Fruit fly (Drosophila melanogaster) whole organism, embryonic: Measurements from ENCODE around the gene cyr.
A peak's percentile ranks its signal among the peaks of the same experiment; 100 is the strongest.

Experiments
- Ada2b ChIP-seq: fragments of 200-800 bp; sonication (Bioruptor generic); IDR thresholded peaks from 2 replicates; pipeline ENCODE4 v1.3.6; 2022; ENCODE audit warnings: missing biosample characterization, missing genetic modification characterization
- CG10209 ChIP-seq: fragments of 200-800 bp; sonication (Bioruptor generic); optimal IDR thresholded peaks from 3 replicates; lab custom pipeline; 2017; ENCODE audit warnings: missing biosample characterization, mild to moderate bottlenecking, missing genetic modification characterization, missing genetic modification reagents
- CG1233 ChIP-seq: fragments of 200-800 bp; sonication (Bioruptor generic); optimal IDR thresholded peaks from 4 replicates; lab custom pipeline; 2018; ENCODE audit warnings: missing biosample characterization, mild to moderate bottlenecking, missing genetic modification characterization
- CG13287 ChIP-seq: fragments of 200-800 bp; sonication (Bioruptor generic); IDR thresholded peaks from 2 replicates; pipeline ENCODE4 v1.3.6; 2022; ENCODE audit warnings: missing biosample characterization, missing genetic modification characterization; ENCODE audit not compliant: partially characterized antibody
- CG13775 ChIP-seq: fragments of 200-800 bp; sonication (Bioruptor generic); optimal IDR thresholded peaks from 3 replicates; lab custom pipeline; 2017; ENCODE audit warnings: missing biosample characterization, mild to moderate bottlenecking, missing genetic modification characterization
- CG15011 ChIP-seq: fragments of 200-800 bp; sonication (Bioruptor generic); optimal IDR thresholded peaks from 3 replicates; lab custom pipeline; 2018; ENCODE audit warnings: missing biosample characterization, mild to moderate bottlenecking, missing genetic modification characterization
- CG18011 ChIP-seq: fragments of 200-800 bp; sonication (Bioruptor generic); optimal IDR thresholded peaks from 2 replicates; lab custom pipeline; 2017; ENCODE audit warnings: missing biosample characterization, missing genetic modification characterization, mild to moderate bottlenecking, moderate library complexity, missing genotype
- CG18599 ChIP-seq: fragments of 200-800 bp; sonication (Bioruptor generic); optimal IDR thresholded peaks from 3 replicates; lab custom pipeline; 2017; ENCODE audit warnings: missing biosample characterization, missing genetic modification characterization, mild to moderate bottlenecking, moderate library complexity, missing genetic modification reagents
- CG30403 ChIP-seq: fragments of 200-800 bp; sonication (Bioruptor generic); optimal IDR thresholded peaks from 3 replicates; lab custom pipeline; 2016; ENCODE audit warnings: missing biosample characterization, missing genetic modification characterization
- CG3281 ChIP-seq: fragments of 200-800 bp; sonication (Bioruptor generic); optimal IDR thresholded peaks from 3 replicates; lab custom pipeline; 2017; ENCODE audit warnings: missing biosample characterization, mild to moderate bottlenecking, missing genetic modification characterization
- CG33213 ChIP-seq: fragments of 200-800 bp; sonication (Bioruptor generic); optimal IDR thresholded peaks from 3 replicates; lab custom pipeline; 2016; ENCODE audit warnings: missing biosample characterization, missing genetic modification characterization
- CG34376 ChIP-seq: fragments of 200-800 bp; sonication (Bioruptor generic); optimal IDR thresholded peaks from 2 replicates; lab custom pipeline; 2018; ENCODE audit warnings: missing biosample characterization, mild to moderate bottlenecking, missing genetic modification characterization
- CG3847 ChIP-seq: fragments of 200-800 bp; sonication (Bioruptor generic); IDR thresholded peaks from 2 replicates; pipeline ENCODE4 v1.3.6; 2022; ENCODE audit warnings: missing biosample characterization, missing genetic modification characterization
- CG8290 ChIP-seq, 3 experiments: fragments of 200-800 bp; sonication (Bioruptor generic); optimal IDR thresholded peaks; 2 replicates each; lab custom pipeline; 2016 to 2019; ENCODE audit warnings: missing biosample characterization in 3 of 3, missing genetic modification characterization in 3 of 3, mild to moderate bottlenecking in 2 of 3, moderate library complexity in 1 of 3
- CG9215 ChIP-seq: fragments of 200-800 bp; sonication (Bioruptor generic); IDR thresholded peaks from 2 replicates; pipeline ENCODE4 v1.3.6; 2022; ENCODE audit warnings: missing biosample characterization, missing genetic modification characterization
- CoRest ChIP-seq: fragments of 200-800 bp; sonication (Bioruptor generic); optimal IDR thresholded peaks from 3 replicates; lab custom pipeline; 2018; ENCODE audit warnings: missing biosample characterization, mild to moderate bottlenecking, missing genetic modification characterization, moderate library complexity
- D19B ChIP-seq: fragments of 200-800 bp; sonication (Bioruptor generic); optimal IDR thresholded peaks from 2 replicates; lab custom pipeline; 2017; ENCODE audit warnings: missing biosample characterization, mild to moderate bottlenecking, missing genetic modification characterization
- E2f1 ChIP-seq: fragments of 200-800 bp; sonication (Bioruptor generic); IDR thresholded peaks from 2 replicates; pipeline ENCODE4 v1.3.6; 2022; ENCODE audit warnings: missing biosample characterization, missing genetic modification characterization
- Fer3 ChIP-seq: fragments of 200-800 bp; sonication (Bioruptor generic); optimal IDR thresholded peaks from 2 replicates; lab custom pipeline; 2018; ENCODE audit warnings: missing biosample characterization, mild to moderate bottlenecking, missing genetic modification characterization, moderate library complexity
- Hsf ChIP-seq: fragments of 200-800 bp; sonication (Bioruptor generic); optimal IDR thresholded peaks from 3 replicates; lab custom pipeline; 2016; ENCODE audit warnings: missing biosample characterization, missing genetic modification characterization
- Med ChIP-seq: fragments of 200-800 bp; sonication (Bioruptor generic); peaks from one replicate; lab custom pipeline; 2016; ENCODE audit warnings: missing biosample characterization, missing genetic modification characterization, mild to moderate bottlenecking, inconsistent platforms, moderate library complexity
- Mes4 ChIP-seq: fragments of 200-800 bp; sonication (Bioruptor generic); optimal IDR thresholded peaks from 2 replicates; lab custom pipeline; 2016; ENCODE audit warnings: missing biosample characterization, missing genetic modification characterization
- NfI ChIP-seq: fragments of 200-800 bp; sonication (Bioruptor generic); optimal IDR thresholded peaks from 3 replicates; lab custom pipeline; 2018; ENCODE audit warnings: missing biosample characterization, mild to moderate bottlenecking, missing genetic modification characterization, moderate library complexity
- Oli ChIP-seq: fragments of 200-800 bp; sonication (Bioruptor generic); optimal IDR thresholded peaks from 2 replicates; lab custom pipeline; 2018; ENCODE audit warnings: missing biosample characterization, mild to moderate bottlenecking, missing genetic modification characterization, moderate library complexity
- Optix ChIP-seq: fragments of 200-800 bp; sonication (Bioruptor generic); IDR thresholded peaks from 3 replicates; pipeline ENCODE4 v1.3.6; 2022; ENCODE audit warnings: missing biosample characterization, missing genetic modification characterization
- Poxn ChIP-seq: fragments of 200-800 bp; sonication (Bioruptor generic); IDR thresholded peaks from 2 replicates; pipeline ENCODE4 v1.3.6; 2022; ENCODE audit warnings: missing biosample characterization, missing genetic modification characterization
- Ptx1 ChIP-seq: fragments of 200-800 bp; sonication (Bioruptor generic); IDR thresholded peaks from 2 replicates; pipeline ENCODE4 v1.3.6; 2022; ENCODE audit warnings: missing biosample characterization, missing genetic modification characterization
- Side ChIP-seq: fragments of 200-800 bp; sonication (Bioruptor generic); optimal IDR thresholded peaks from 2 replicates; lab custom pipeline; 2016; ENCODE audit warnings: missing biosample characterization, missing genetic modification characterization
- Taf1 ChIP-seq: fragments of 200-800 bp; sonication (Bioruptor generic); IDR thresholded peaks from 2 replicates; pipeline ENCODE4 v1.3.6; 2022; ENCODE audit warnings: missing biosample characterization, missing genetic modification characterization
- Trl ChIP-seq, 3 experiments: fragments of >200 bp in 2 of 3; fragments of 200-800 bp in 1 of 3; sonication (Bioruptor generic) in 1 of 3; optimal IDR thresholded peaks; 2 replicates in 1 of 3; 3 replicates in 2 of 3; lab custom pipeline; 2016 to 2017; ENCODE audit warnings: missing biosample characterization in 1 of 3, missing genetic modification characterization in 1 of 3
- Xbp1 ChIP-seq: fragments of 200-800 bp; sonication (Bioruptor generic); optimal IDR thresholded peaks from 3 replicates; lab custom pipeline; 2016; ENCODE audit warnings: missing biosample characterization, mild to moderate bottlenecking, missing genetic modification characterization
- bab2 ChIP-seq: fragments of 200-800 bp; sonication (Bioruptor generic); optimal IDR thresholded peaks from 2 replicates; lab custom pipeline; 2016; ENCODE audit warnings: missing biosample characterization, missing genetic modification characterization
- cwo ChIP-seq: fragments of 200-800 bp; sonication (Bioruptor generic); optimal IDR thresholded peaks from 3 replicates; lab custom pipeline; 2017; ENCODE audit warnings: missing biosample characterization, missing genetic modification characterization, mild to moderate bottlenecking, moderate library complexity, missing genetic modification reagents
- dysf ChIP-seq: fragments of 200-800 bp; sonication (Bioruptor generic); IDR thresholded peaks from 3 replicates; pipeline ENCODE4 v1.3.6; 2022; ENCODE audit warnings: missing biosample characterization, missing genetic modification characterization
- esg ChIP-seq: fragments of 200-800 bp; sonication (Bioruptor generic); conservative IDR thresholded peaks from 2 replicates; pipeline ENCODE4 v1.3.6; 2022; ENCODE audit warnings: missing biosample characterization, missing genetic modification characterization
- gro ChIP-seq: fragments of 200-800 bp; sonication (Bioruptor generic); optimal IDR thresholded peaks from 2 replicates; lab custom pipeline; 2016; ENCODE audit warnings: missing biosample characterization, missing genetic modification characterization
- gsb ChIP-seq: fragments of 200-800 bp; sonication (Bioruptor generic); IDR thresholded peaks from 2 replicates; pipeline ENCODE4 v1.3.6; 2022; ENCODE audit warnings: missing biosample characterization, missing genetic modification characterization
- jigr1 ChIP-seq: fragments of 200-800 bp; sonication (Bioruptor generic); IDR thresholded peaks from 3 replicates; pipeline ENCODE4 v1.3.6; 2022; ENCODE audit warnings: missing biosample characterization, missing genetic modification characterization
- jing ChIP-seq: fragments of 200-800 bp; sonication (Bioruptor generic); optimal IDR thresholded peaks from 2 replicates; lab custom pipeline; 2018; ENCODE audit warnings: missing biosample characterization, mild to moderate bottlenecking, missing genetic modification characterization
- lilli ChIP-seq: fragments of 200-800 bp; sonication (Bioruptor generic); optimal IDR thresholded peaks from 3 replicates; lab custom pipeline; 2016; ENCODE audit warnings: missing biosample characterization, missing genetic modification characterization
- lmd ChIP-seq: fragments of 200-800 bp; sonication (Bioruptor generic); IDR thresholded peaks from 2 replicates; pipeline ENCODE4 v1.3.6; 2022; ENCODE audit warnings: missing biosample characterization, missing genetic modification characterization
- pan ChIP-seq, 4 experiments: fragments of >200 bp in 3 of 4; fragments of 200-800 bp in 1 of 4; sonication (Bioruptor generic) in 1 of 4; optimal IDR thresholded peaks in 3 of 4; IDR thresholded peaks in 1 of 4; 2 replicates each; pipeline versions ENCODE4 v1.3.6 to Lab custom; 2017 to 2022; ENCODE audit warnings: missing biosample characterization in 2 of 4, missing genetic modification characterization in 2 of 4, mixed read lengths in 1 of 4
- pb ChIP-seq: fragments of 200-800 bp; sonication (Bioruptor generic); optimal IDR thresholded peaks from 3 replicates; lab custom pipeline; 2016; ENCODE audit warnings: missing biosample characterization, missing genetic modification characterization
- rib ChIP-seq: fragments of 200-800 bp; sonication (Bioruptor generic); IDR thresholded peaks from 2 replicates; pipeline ENCODE4 v1.3.6; 2022; ENCODE audit warnings: missing biosample characterization, missing genetic modification characterization
- so ChIP-seq: fragments of 200-800 bp; sonication (Bioruptor generic); IDR thresholded peaks from 3 replicates; pipeline ENCODE4 v1.3.6; 2022; ENCODE audit warnings: missing biosample characterization, missing genetic modification characterization
- stc ChIP-seq: fragments of 200-800 bp; sonication (Bioruptor generic); IDR thresholded peaks from 2 replicates; pipeline ENCODE4 v1.3.6; 2022; ENCODE audit warnings: missing biosample characterization, missing genetic modification characterization
- sug ChIP-seq: fragments of 200-800 bp; optimal IDR thresholded peaks from 2 replicates; lab custom pipeline; 2019; ENCODE audit warnings: missing biosample characterization, mild to moderate bottlenecking, missing genetic modification characterization, moderate library complexity
- twi ChIP-seq: fragments of 200-800 bp; optimal IDR thresholded peaks from 2 replicates; lab custom pipeline; 2019; ENCODE audit warnings: missing biosample characterization, mild to moderate bottlenecking, missing genetic modification characterization, moderate library complexity
- wdn ChIP-seq: fragments of 200-800 bp; sonication (Bioruptor generic); IDR thresholded peaks from 2 replicates; pipeline ENCODE4 v1.3.6; 2022; ENCODE audit warnings: missing biosample characterization, missing genetic modification characterization

Gene cyr

dm6 chrX:8112715-8113114 is 22.8 kb downstream of the cyr start (continued):
- TF ChIP-seq pan (optimal IDR thresholded peaks at IDR 0.05; lab: Kevin White, UChicago), result no peak
- peak in 1 of 2 experiments; percentile 50 for TF ChIP-seq pan (GFP tag; optimal IDR thresholded peaks at IDR 0.05 in 1 of 2, IDR thresholded peaks at IDR 0.05 in 1 of 2)
- peak; percentile 36; the same call in 1 of the 2 replicates for TF ChIP-seq esg
- TF ChIP-seq twi (tag; lab: Kevin White, UChicago), result no peak
- TF ChIP-seq Taf1 (GFP tag; lab: Robert Waterston, UW), result 0 out of 2 replicates have a peak, but pooled peaks have one; percentile 25
- TF ChIP-seq stc, result 0 out of 2 replicates have a peak, but pooled peaks have one; percentile 12
- TF ChIP-seq Optix, result no peak
- TF ChIP-seq Ptx1, result peak; percentile 46; the same call in 1 of the 2 replicates
- TF ChIP-seq NfI (GFP tag; lab: Kevin White, UChicago), result peak; percentile 39
- 0 out of 2 replicates have a peak, but pooled peaks have one; percentile 15 for TF ChIP-seq CG9215
- TF ChIP-seq CG18011 (GFP tag; lab: Kevin White, UChicago), result no peak
- peak; percentile 28 for TF ChIP-seq CoRest (tag; lab: Kevin White, UChicago)
- peak; percentile 51 for TF ChIP-seq lilli (GFP tag; lab: Kevin White, UChicago)
- peak; percentile 56 for TF ChIP-seq CG3281 (GFP tag; lab: Kevin White, UChicago)
- no peak for TF ChIP-seq rib (GFP tag; lab: Robert Waterston, UW)
- no peak for TF ChIP-seq CG13287
- peak; percentile 17 for TF ChIP-seq pb
- 0 out of 3 replicates have a peak, but pooled peaks have one; percentile 16 for TF ChIP-seq jigr1 (GFP tag; lab: Robert Waterston, UW)
- 0 out of 2 replicates have a peak, but pooled peaks have one; percentile 11 for TF ChIP-seq Poxn (GFP tag; lab: Robert Waterston, UW)
- peak; percentile 1 for TF ChIP-seq Hsf (GFP tag; lab: Kevin White, UChicago)
- TF ChIP-seq Mes4 (GFP tag; lab: Kevin White, UChicago), result no peak
- peak; percentile 59 for TF ChIP-seq CG18599 (GFP tag; lab: Kevin White, UChicago)
- no peak for TF ChIP-seq CG33213 (GFP tag; lab: Kevin White, UChicago)
- TF ChIP-seq so (GFP tag; lab: Robert Waterston, UW), result no peak
- peak; percentile 30 for TF ChIP-seq CG30403 (GFP tag; lab: Kevin White, UChicago)
- peak; percentile 25 for TF ChIP-seq Oli (tag; lab: Kevin White, UChicago)
- peak; percentile 51 for TF ChIP-seq cwo (GFP tag; lab: Kevin White, UChicago)
- TF ChIP-seq Med, result peak; percentile 53
- peak; percentile 34 for TF ChIP-seq Xbp1 (GFP tag; lab: Kevin White, UChicago)
- TF ChIP-seq gro, result peak; percentile 31
- peak; percentile 36; the same call in 1 of the 2 replicates for TF ChIP-seq lmd
- TF ChIP-seq Fer3, result peak; percentile 27
- no peak for TF ChIP-seq CG8290 (GFP tag; optimal IDR thresholded peaks at IDR 0.05; lab: Kevin White, UChicago)
- TF ChIP-seq CG8290 (tag; optimal IDR thresholded peaks at IDR 0.05; lab: Kevin White, UChicago), result peak in 1 of 2 experiments; percentile 5
- TF ChIP-seq CG15011 (GFP tag; lab: Kevin White, UChicago), result peak; percentile 11
- 0 out of 2 replicates have a peak, but pooled peaks have one; percentile 22 for TF ChIP-seq wdn (GFP tag; lab: Robert Waterston, UW)
- TF ChIP-seq gsb (GFP tag; lab: Robert Waterston, UW), result 0 out of 2 replicates have a peak, but pooled peaks have one; percentile 39
- TF ChIP-seq CG13775 (GFP tag; lab: Kevin White, UChicago), result peak; percentile 32
- peak; percentile 8 for TF ChIP-seq Side
- TF ChIP-seq dysf (GFP tag; lab: Robert Waterston, UW), result peak; percentile 65; the same call in 2 of the 3 replicates
- TF ChIP-seq E2f1 (GFP tag; lab: Robert Waterston, UW), result no peak
- TF ChIP-seq CG1233, result no peak
- peak; percentile 35 for TF ChIP-seq CG10209
- TF ChIP-seq Ada2b (GFP tag; lab: Robert Waterston, UW), result peak; percentile 16; the same call in 1 of the 2 replicates
- no peak for TF ChIP-seq sug (tag; lab: Kevin White, UChicago)
- TF ChIP-seq Trl (optimal IDR thresholded peaks at IDR 0.05; lab: Kevin White, UChicago), result no peak
- peak; percentile 5 for TF ChIP-seq Trl (GFP tag; optimal IDR thresholded peaks at IDR 0.05; lab: Kevin White, UChicago)
- peak; percentile 30 for TF ChIP-seq bab2 (GFP tag; lab: Kevin White, UChicago)
- TF ChIP-seq CG34376 (GFP tag; lab: Kevin White, UChicago), result peak; percentile 19
- TF ChIP-seq CG3847, result peak; percentile 45; the same call in 1 of the 2 replicates
- no peak for TF ChIP-seq jing (GFP tag; lab: Kevin White, UChicago)
- TF ChIP-seq D19B (GFP tag; lab: Kevin White, UChicago), result peak; percentile 37
